Worm (Caenorhabditis elegans) whole organism, L4 larva: Measurements from ENCODE around the gene F59B10.3.

ENCODE experiments used
- F37D6.2 ChIP-seq: sonication (generic microtip); optimal IDR thresholded peaks from 2 replicates; lab custom pipeline; 2016; ENCODE audit warnings: mild to moderate bottlenecking, missing genetic modification characterization, missing compliant biosample characterization
- T26A8.4 ChIP-seq: fragments of 200-800 bp; sonication (Bioruptor generic); IDR thresholded peaks from 2 replicates; pipeline ENCODE4 v1.3.6; 2022; ENCODE audit warnings: missing genetic modification characterization, missing compliant biosample characterization
- Y75B8A.6 ChIP-seq: fragments of 200-800 bp; sonication (Bioruptor generic); IDR thresholded peaks from 2 replicates; pipeline ENCODE4 v1.3.6; 2022; ENCODE audit warnings: missing genetic modification reagents, missing genetic modification characterization, missing compliant biosample characterization
- ZK337.2 ChIP-seq: fragments of 200-800 bp; sonication (Bioruptor generic); IDR thresholded peaks from 2 replicates; pipeline ENCODE4 v1.3.6; 2022; ENCODE audit warnings: missing genetic modification reagents, missing genetic modification characterization, missing compliant biosample characterization
- ZK546.5 ChIP-seq, 2 experiments: sonication (generic microtip); optimal IDR thresholded peaks; 2 replicates each; lab custom pipeline; 2017; ENCODE audit warnings: missing biosample characterization in 2 of 2, missing genetic modification characterization in 2 of 2
- aly-2 ChIP-seq: sonication (generic microtip); optimal IDR thresholded peaks from 2 replicates; lab custom pipeline; 2018; ENCODE audit warnings: missing biosample characterization, missing genetic modification characterization
- ama-1 ChIP-seq: fragments of 150-350 bp; optimal IDR thresholded peaks from 2 replicates; lab custom pipeline; 2014; ENCODE audit warnings: inconsistent platforms, mixed read lengths
- attf-4 ChIP-seq: sonication (generic microtip); optimal IDR thresholded peaks from 3 replicates; lab custom pipeline; 2017; ENCODE audit warnings: missing biosample characterization, missing genetic modification characterization
- ceh-20 ChIP-seq: fragments of 200-800 bp; sonication (Bioruptor generic); IDR thresholded peaks from 2 replicates; pipeline ENCODE4 v1.3.6; 2022; ENCODE audit warnings: missing genetic modification reagents, missing genetic modification characterization, missing compliant biosample characterization
- ceh-28 ChIP-seq: fragments of 150-350 bp; optimal IDR thresholded peaks from 2 replicates; lab custom pipeline; 2014; ENCODE audit warnings: missing biosample characterization, missing genetic modification reagents, missing genetic modification characterization
- ceh-32 ChIP-seq: sonication (generic microtip); optimal IDR thresholded peaks from 2 replicates; lab custom pipeline; 2016; ENCODE audit warnings: mild to moderate bottlenecking, missing genetic modification characterization, missing compliant biosample characterization; ENCODE audit not compliant: poor library complexity
- ceh-62 ChIP-seq: sonication (generic microtip); optimal IDR thresholded peaks from 2 replicates; lab custom pipeline; 2017; ENCODE audit warnings: missing biosample characterization, missing genetic modification characterization
- ceh-82 ChIP-seq: sonication (generic microtip); optimal IDR thresholded peaks from 2 replicates; lab custom pipeline; 2017; ENCODE audit warnings: missing biosample characterization, missing genetic modification characterization
- ces-1 ChIP-seq: fragments of 150-350 bp; sonication (generic microtip); optimal IDR thresholded peaks from 4 replicates; lab custom pipeline; 2014; ENCODE audit warnings: missing biosample characterization, missing genetic modification reagents, missing genetic modification characterization
- daf-8 ChIP-seq: fragments of 200-800 bp; sonication (Bioruptor generic); IDR thresholded peaks from 2 replicates; pipeline ENCODE4 v1.3.6; 2022; ENCODE audit warnings: missing genetic modification characterization, missing compliant biosample characterization
- dmd-8 ChIP-seq: fragments of 200-800 bp; sonication (Bioruptor generic); IDR thresholded peaks from 2 replicates; pipeline ENCODE4 v1.3.6; 2022; ENCODE audit warnings: missing genetic modification characterization, missing compliant biosample characterization
- dmd-9 ChIP-seq: fragments of 200-800 bp; sonication (Bioruptor generic); IDR thresholded peaks from 2 replicates; pipeline ENCODE4 v1.3.6; 2022; ENCODE audit warnings: missing genetic modification reagents, missing genetic modification characterization, missing compliant biosample characterization
- duxl-1 ChIP-seq: sonication (generic microtip); optimal IDR thresholded peaks from 2 replicates; lab custom pipeline; 2016; ENCODE audit warnings: mild to moderate bottlenecking, missing genetic modification characterization, moderate library complexity, missing compliant biosample characterization; ENCODE audit not compliant: poor library complexity
- egl-43 ChIP-seq: fragments of 200-800 bp; sonication (Bioruptor generic); IDR thresholded peaks from 2 replicates; pipeline ENCODE4 v1.3.6; 2022; ENCODE audit warnings: missing genetic modification reagents, missing genetic modification characterization, missing compliant biosample characterization
- gei-8 ChIP-seq: fragments of 200-800 bp; sonication (Bioruptor generic); optimal IDR thresholded peaks from 2 replicates; lab custom pipeline; 2018; ENCODE audit warnings: mild to moderate bottlenecking, missing genetic modification characterization, missing compliant biosample characterization
- hlh-30 ChIP-seq: sonication (generic microtip); optimal IDR thresholded peaks from 2 replicates; lab custom pipeline; 2017; ENCODE audit warnings: antibody characterized with exemption, mild to moderate bottlenecking, missing genetic modification characterization, missing compliant biosample characterization; ENCODE audit not compliant: insufficient read depth
- lin-13 ChIP-seq: fragments of 150-350 bp; optimal IDR thresholded peaks from 2 replicates; lab custom pipeline; 2014; ENCODE audit warnings: missing biosample characterization, missing genetic modification reagents, missing genetic modification characterization
- lin-29 ChIP-seq: fragments of 200-800 bp; sonication (Bioruptor generic); IDR thresholded peaks from 2 replicates; pipeline ENCODE4 v1.3.6; 2022; ENCODE audit warnings: missing genetic modification reagents, missing genetic modification characterization, missing compliant biosample characterization
- lin-39 ChIP-seq: fragments of 150-350 bp; optimal IDR thresholded peaks from 2 replicates; lab custom pipeline; 2014; ENCODE audit warnings: missing biosample characterization, missing genetic modification reagents, missing genetic modification characterization
- lsy-2 ChIP-seq, 2 experiments: fragments of 150-350 bp in 1 of 2; sonication (generic microtip) in 1 of 2; optimal IDR thresholded peaks; 2 replicates each; lab custom pipeline; 2014 to 2017; ENCODE audit warnings: missing biosample characterization in 2 of 2, missing genetic modification characterization in 2 of 2
- mdl-1 ChIP-seq, 2 experiments: fragments of 150-350 bp in 1 of 2; sonication (generic microtip) in 1 of 2; optimal IDR thresholded peaks; 2 replicates each; lab custom pipeline; 2014 to 2017; ENCODE audit warnings: missing biosample characterization in 2 of 2, missing genetic modification characterization in 2 of 2
- mdt-29 ChIP-seq: fragments of 200-800 bp; sonication (Bioruptor generic); IDR thresholded peaks from 2 replicates; pipeline ENCODE4 v1.3.6; 2022; ENCODE audit warnings: missing genetic modification reagents, missing genetic modification characterization, missing compliant biosample characterization
- mes-2 ChIP-seq: sonication (generic microtip); optimal IDR thresholded peaks from 2 replicates; lab custom pipeline; 2016; ENCODE audit warnings: missing genotype, mild to moderate bottlenecking, missing genetic modification characterization, missing compliant biosample characterization; ENCODE audit not compliant: poor library complexity, severe bottlenecking
- mxl-2 ChIP-seq: fragments of 200-800 bp; sonication (Bioruptor generic); conservative IDR thresholded peaks from 2 replicates; pipeline ENCODE4 v1.3.6; 2022; ENCODE audit warnings: missing genetic modification reagents, missing genetic modification characterization, missing compliant biosample characterization
- nhr-25 ChIP-seq: sonication (generic microtip); optimal IDR thresholded peaks from 2 replicates; lab custom pipeline; 2017; ENCODE audit warnings: missing genetic modification characterization, mild to moderate bottlenecking, missing compliant biosample characterization, antibody characterized with exemption, moderate library complexity, borderline replicate concordance; ENCODE audit not compliant: insufficient read depth
- nhr-28 ChIP-seq: fragments of 150-350 bp; optimal IDR thresholded peaks from 2 replicates; lab custom pipeline; 2014; ENCODE audit warnings: missing biosample characterization, missing genetic modification characterization
- nhr-42 ChIP-seq: fragments of 200-800 bp; sonication (Bioruptor generic); IDR thresholded peaks from 2 replicates; pipeline ENCODE4 v1.3.6; 2022; ENCODE audit warnings: missing genetic modification characterization, missing compliant biosample characterization
- nhr-48 ChIP-seq: sonication (generic microtip); optimal IDR thresholded peaks from 2 replicates; lab custom pipeline; 2016; ENCODE audit warnings: mild to moderate bottlenecking, missing genetic modification characterization, missing compliant biosample characterization
- nhr-6 ChIP-seq: fragments of 150-350 bp; optimal IDR thresholded peaks from 2 replicates; lab custom pipeline; 2014; ENCODE audit warnings: missing biosample characterization, missing genetic modification characterization
- nhr-76 ChIP-seq: fragments of 150-350 bp; optimal IDR thresholded peaks from 2 replicates; lab custom pipeline; 2014; ENCODE audit warnings: missing biosample characterization, missing genetic modification characterization
- pqm-1 ChIP-seq: sonication (generic microtip); optimal IDR thresholded peaks from 2 replicates; lab custom pipeline; 2017; ENCODE audit warnings: missing biosample characterization, missing genetic modification characterization
- saeg-2 ChIP-seq: fragments of 200-800 bp; sonication (Bioruptor generic); IDR thresholded peaks from 2 replicates; pipeline ENCODE4 v1.3.6; 2022; ENCODE audit warnings: missing genetic modification reagents, missing genetic modification characterization, missing compliant biosample characterization
- snpc-1.2 ChIP-seq: fragments of 200-800 bp; sonication (Bioruptor generic); IDR thresholded peaks from 2 replicates; pipeline ENCODE4 v1.3.6; 2022; ENCODE audit warnings: missing genetic modification reagents, missing genetic modification characterization, missing compliant biosample characterization
- snpc-4 ChIP-seq: fragments of 150-350 bp; optimal IDR thresholded peaks from 2 replicates; lab custom pipeline; 2014; ENCODE audit warnings: missing biosample characterization, missing genetic modification characterization
- tra-1 ChIP-seq: fragments of 200-800 bp; sonication (Bioruptor generic); IDR thresholded peaks from 2 replicates; pipeline ENCODE4 v1.3.6; 2022; ENCODE audit warnings: missing genetic modification reagents, missing genetic modification characterization, missing compliant biosample characterization
- unc-62 ChIP-seq, 3 experiments: fragments of 150-350 bp in 1 of 3; sonication (generic microtip); optimal IDR thresholded peaks in 2 of 3; peaks in 1 of 3; 1 replicate in 1 of 3; 2 replicates in 2 of 3; lab custom pipeline; 2014 to 2017; ENCODE audit warnings: missing biosample characterization in 3 of 3, missing genetic modification characterization in 3 of 3, missing genetic modification reagents in 3 of 3, missing genotype in 1 of 3
- vab-7 ChIP-seq: fragments of 200-800 bp; sonication (Bioruptor generic); IDR thresholded peaks from 2 replicates; pipeline ENCODE4 v1.3.6; 2022; ENCODE audit warnings: missing genetic modification reagents, missing genetic modification characterization, missing compliant biosample characterization
- zfp-2 ChIP-seq: sonication (generic microtip); optimal IDR thresholded peaks from 2 replicates; lab custom pipeline; 2016; ENCODE audit warnings: mild to moderate bottlenecking, missing genetic modification characterization, missing compliant biosample characterization
- zip-2 ChIP-seq: fragments of 150-350 bp; optimal IDR thresholded peaks from 2 replicates; lab custom pipeline; 2014; ENCODE audit warnings: missing biosample characterization, missing genetic modification characterization
- ztf-7 ChIP-seq: fragments of 150-350 bp; optimal IDR thresholded peaks from 2 replicates; lab custom pipeline; 2014; ENCODE audit warnings: missing biosample characterization, missing genetic modification characterization

The F59B10.3 gene

DNA sequence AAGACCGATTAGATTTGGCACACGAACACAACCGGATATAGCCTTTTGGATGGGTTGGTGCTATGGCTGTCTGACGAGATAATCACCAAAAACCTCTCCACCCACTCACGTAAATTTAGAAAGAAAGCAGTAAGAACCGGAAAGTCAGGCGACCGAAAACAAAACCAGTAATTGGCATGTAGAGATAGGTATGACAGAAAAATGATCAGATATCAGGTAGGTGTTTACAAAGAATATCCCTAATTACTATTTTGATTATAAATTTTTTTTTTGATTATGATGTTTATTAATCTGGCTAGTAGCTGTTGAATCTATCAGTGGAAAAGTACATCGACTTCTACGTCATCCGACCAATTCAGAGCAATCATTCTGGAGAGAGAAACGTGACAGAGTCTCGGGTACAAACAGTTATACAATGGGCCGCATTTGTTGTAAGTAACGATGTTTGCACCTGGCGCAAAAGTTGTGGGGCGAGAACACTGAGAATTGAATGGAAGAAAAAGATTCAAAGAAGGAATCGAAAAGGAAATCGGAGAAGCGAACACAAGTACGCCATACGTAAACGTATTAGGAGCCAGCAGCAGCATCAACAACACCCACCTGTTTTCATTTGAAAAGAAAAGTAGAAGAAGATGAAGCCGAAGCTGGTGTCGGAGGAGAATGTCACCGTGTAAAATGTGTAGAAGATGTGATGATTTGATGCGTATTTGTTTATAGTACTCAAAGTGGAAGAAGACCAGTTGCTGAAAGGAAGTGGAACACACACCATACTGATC is 40.7 kb downstream of the F59B10.3 start (continued):
- TF ChIP-seq lsy-2 (tag; optimal IDR thresholded peaks at IDR 0.05; lab: Kevin White, UChicago) (no peak), egl-43 (GFP tag; lab: Robert Waterston, UW) (no peak), nhr-28 (tag; lab: Kevin White, UChicago) (no peak), unc-62 (GFP tag; optimal IDR thresholded peaks at IDR 0.05 in 1 of 2; lab: Kevin White, UChicago) (peak in 1 of 2 experiments; percentile 91), unc-62 (tag; optimal IDR thresholded peaks at IDR 0.05; lab: Kevin White, UChicago) (no peak), mes-2 (tag; lab: Kevin White, UChicago) (no peak)

DNA sequence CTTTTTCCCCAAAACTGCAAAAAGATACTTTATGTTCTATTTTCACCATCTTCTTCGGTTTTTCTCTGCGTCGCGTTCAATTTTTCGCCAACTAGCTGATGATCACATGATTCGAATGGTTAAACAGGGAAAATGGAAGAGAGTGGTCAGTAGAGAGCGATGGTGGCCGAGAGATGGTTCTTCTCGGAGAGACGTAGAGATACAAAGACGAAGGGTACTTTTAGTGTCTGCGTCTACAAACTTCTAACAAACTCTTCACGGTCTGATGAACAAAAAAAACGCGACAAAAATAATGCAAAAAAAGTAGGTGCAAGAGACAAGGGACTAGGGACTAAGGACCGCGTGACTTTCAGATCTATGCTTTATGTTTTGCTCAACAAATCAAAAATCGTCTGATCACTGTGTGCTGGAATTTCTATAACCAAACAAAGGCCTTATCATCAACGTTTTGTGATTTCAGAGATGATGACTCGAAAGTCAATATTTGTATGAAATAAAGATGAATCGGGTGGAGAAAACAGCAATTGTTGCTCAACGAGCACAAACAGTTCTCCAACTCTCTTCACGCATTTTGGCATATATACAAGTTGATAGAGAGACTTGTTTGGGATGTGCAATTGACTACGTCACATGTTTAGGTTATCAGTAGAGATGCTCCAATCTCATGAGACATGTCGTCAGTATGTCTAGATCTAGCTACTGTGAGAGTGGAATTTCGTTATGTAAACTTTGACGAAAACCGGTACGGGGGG is 41.8 kb downstream of the F59B10.3 start:
- TF ChIP-seq lin-13 (GFP tag; lab: Kevin White, UChicago) (no peak), ZK337.2 (GFP tag; lab: Robert Waterston, UW) (peak; percentile 6; the same call in 1 of the 2 replicates), vab-7 (GFP tag; lab: Robert Waterston, UW) (peak; percentile 46; the same call in 1 of the 2 replicates), ceh-28 (peak; percentile 14), gei-8 (peak; percentile 74), zip-2 (no peak), ceh-20 (GFP tag; lab: Robert Waterston, UW) (peak; percentile 70), F37D6.2 (tag; lab: Kevin White, UChicago) (peak; percentile 70), dmd-8 (GFP tag; lab: Robert Waterston, UW) (no peak), mxl-2 (GFP tag; lab: Robert Waterston, UW) (0 out of 2 replicates have a peak, but pooled peaks have one; percentile 16), nhr-48 (peak; percentile 95), nhr-42 (peak; percentile 60; the same call in 1 of the 2 replicates), Y75B8A.6 (0 out of 2 replicates have a peak, but pooled peaks have one; percentile 74), ztf-7 (tag; lab: Kevin White, UChicago) (peak; percentile 61), ama-1 (lab: Kevin White, UChicago) (peak; percentile 82), attf-4 (tag; lab: Kevin White, UChicago) (no peak), nhr-25 (tag; lab: Kevin White, UChicago) (peak; percentile 81), mdl-1 (tag; optimal IDR thresholded peaks at IDR 0.05; lab: Kevin White, UChicago) (peak; percentile 76 to 91), pqm-1 (tag; lab: Kevin White, UChicago) (no peak), snpc-1.2 (no peak), zfp-2 (tag; lab: Kevin White, UChicago) (no peak), mes-2 (tag; lab: Kevin White, UChicago) (peak; percentile 83), lin-39 (tag; lab: Kevin White, UChicago) (no peak), nhr-6 (tag; lab: Kevin White, UChicago) (peak; percentile 66), daf-8 (GFP tag; lab: Robert Waterston, UW) (no peak), ZK546.5 (tag; optimal IDR thresholded peaks at IDR 0.05; lab: Kevin White, UChicago) (peak in 1 of 2 experiments; percentile 33), saeg-2 (GFP tag; lab: Robert Waterston, UW) (peak; percentile 89), lsy-2 (tag; optimal IDR thresholded peaks at IDR 0.05; lab: Kevin White, UChicago) (peak; percentile 76 to 92), snpc-4 (no peak), lin-29 (peak; percentile 70; the same call in 1 of the 2 replicates), hlh-30 (tag; lab: Kevin White, UChicago) (peak; percentile 99), ceh-32 (tag; lab: Kevin White, UChicago) (no peak), T26A8.4 (GFP tag; lab: Robert Waterston, UW) (peak; percentile 67), ceh-62 (tag; lab: Kevin White, UChicago) (no peak), duxl-1 (tag; lab: Kevin White, UChicago) (peak; percentile 70), ces-1 (GFP tag; lab: Kevin White, UChicago) (peak; percentile 63), mdt-29 (GFP tag; lab: Robert Waterston, UW) (peak; percentile 55; the same call in 1 of the 2 replicates), nhr-76 (tag; lab: Kevin White, UChicago) (peak; percentile 64), tra-1 (peak; percentile 82), ceh-82 (tag; lab: Kevin White, UChicago) (no peak), dmd-9 (GFP tag; lab: Robert Waterston, UW) (no peak), aly-2 (no peak)
